Fruit fly (Drosophila melanogaster) whole organism, embryonic: ENCODE data around the gene CG4476.

Source experiments
- Abd-B ChIP-seq: fragments of 200-800 bp; sonication (Bioruptor generic); optimal IDR thresholded peaks from 2 replicates; lab custom pipeline; 2018; ENCODE audit warnings: missing biosample characterization, mild to moderate bottlenecking, missing genetic modification characterization, moderate library complexity
- Bgb ChIP-seq: fragments of 200-800 bp; sonication (Bioruptor generic); IDR thresholded peaks from 2 replicates; pipeline ENCODE4 v1.3.6; 2022; ENCODE audit warnings: missing biosample characterization, missing genetic modification characterization; ENCODE audit not compliant: partially characterized antibody
- CG13287 ChIP-seq: fragments of 200-800 bp; sonication (Bioruptor generic); IDR thresholded peaks from 2 replicates; pipeline ENCODE4 v1.3.6; 2022; ENCODE audit warnings: missing biosample characterization, missing genetic modification characterization; ENCODE audit not compliant: partially characterized antibody
- CG13894 ChIP-seq: fragments of 200-800 bp; sonication (Bioruptor generic); optimal IDR thresholded peaks from 3 replicates; lab custom pipeline; 2018; ENCODE audit warnings: missing biosample characterization, mild to moderate bottlenecking, missing genetic modification characterization, moderate library complexity
- CG15011 ChIP-seq: fragments of 200-800 bp; sonication (Bioruptor generic); optimal IDR thresholded peaks from 3 replicates; lab custom pipeline; 2018; ENCODE audit warnings: missing biosample characterization, mild to moderate bottlenecking, missing genetic modification characterization
- CG15601 ChIP-seq: fragments of 200-800 bp; sonication (Bioruptor generic); optimal IDR thresholded peaks from 3 replicates; lab custom pipeline; 2019; ENCODE audit warnings: missing biosample characterization, mild to moderate bottlenecking, missing genetic modification characterization, moderate library complexity
- CG16813 ChIP-seq: fragments of 200-800 bp; sonication (Bioruptor generic); IDR thresholded peaks from 3 replicates; pipeline ENCODE4 v1.3.6; 2022; ENCODE audit warnings: missing biosample characterization, missing genetic modification characterization; ENCODE audit not compliant: partially characterized antibody
- CG18011 ChIP-seq: fragments of 200-800 bp; sonication (Bioruptor generic); optimal IDR thresholded peaks from 2 replicates; lab custom pipeline; 2017; ENCODE audit warnings: missing biosample characterization, missing genetic modification characterization, mild to moderate bottlenecking, moderate library complexity, missing genotype
- CG18599 ChIP-seq: fragments of 200-800 bp; sonication (Bioruptor generic); optimal IDR thresholded peaks from 3 replicates; lab custom pipeline; 2017; ENCODE audit warnings: missing biosample characterization, missing genetic modification characterization, mild to moderate bottlenecking, moderate library complexity, missing genetic modification reagents
- CG33557 ChIP-seq: fragments of 200-800 bp; sonication (Bioruptor generic); optimal IDR thresholded peaks from 2 replicates; lab custom pipeline; 2019; ENCODE audit warnings: missing biosample characterization, mild to moderate bottlenecking, missing genetic modification characterization, moderate library complexity
- CG3726 ChIP-seq: fragments of 200-800 bp; sonication (Bioruptor generic); IDR thresholded peaks from 3 replicates; pipeline ENCODE4, ENCODE4 v1.3.6; 2022; ENCODE audit warnings: missing biosample characterization, missing genetic modification characterization
- CG42726 ChIP-seq: fragments of 200-800 bp; sonication (Bioruptor generic); IDR thresholded peaks from 2 replicates; pipeline ENCODE4 v1.3.6; 2022; ENCODE audit warnings: missing biosample characterization, missing genetic modification characterization; ENCODE audit not compliant: partially characterized antibody
- CG8478 ChIP-seq: fragments of >200 bp; optimal IDR thresholded peaks from 2 replicates; lab custom pipeline; 2018
- CoRest ChIP-seq: fragments of 200-800 bp; sonication (Bioruptor generic); optimal IDR thresholded peaks from 3 replicates; lab custom pipeline; 2018; ENCODE audit warnings: missing biosample characterization, mild to moderate bottlenecking, missing genetic modification characterization, moderate library complexity
- Deaf1 ChIP-seq: fragments of 200-800 bp; optimal IDR thresholded peaks from 3 replicates; lab custom pipeline; 2019; ENCODE audit warnings: missing biosample characterization, mild to moderate bottlenecking, missing genetic modification characterization, moderate library complexity
- E2f2 ChIP-seq: fragments of 200-800 bp; sonication (Bioruptor generic); IDR thresholded peaks from 2 replicates; pipeline ENCODE4 v1.3.6; 2022; ENCODE audit warnings: missing biosample characterization, missing genetic modification characterization
- Ets65A ChIP-seq: fragments of 200-800 bp; sonication (Bioruptor generic); peaks from one replicate; lab custom pipeline; 2016; ENCODE audit warnings: missing biosample characterization, missing genetic modification characterization
- Ets97D ChIP-seq: fragments of 200-800 bp; sonication (Bioruptor generic); optimal IDR thresholded peaks from 3 replicates; lab custom pipeline; 2016; ENCODE audit warnings: missing biosample characterization, missing genetic modification characterization
- HmgD ChIP-seq: fragments of 200-800 bp; sonication (Bioruptor generic); optimal IDR thresholded peaks from 3 replicates; lab custom pipeline; 2016; ENCODE audit warnings: missing biosample characterization, missing genetic modification characterization
- HmgZ ChIP-seq: fragments of 200-800 bp; sonication (Bioruptor generic); optimal IDR thresholded peaks from 2 replicates; lab custom pipeline; 2018; ENCODE audit warnings: missing biosample characterization, mild to moderate bottlenecking, missing genetic modification characterization
- Jarid2 ChIP-seq: fragments of 200-800 bp; sonication (Bioruptor generic); optimal IDR thresholded peaks from 3 replicates; lab custom pipeline; 2017; ENCODE audit warnings: mild to moderate bottlenecking, missing biosample characterization, missing genetic modification reagents, missing genetic modification characterization
- Lhr ChIP-seq: fragments of 200-800 bp; sonication (Bioruptor generic); optimal IDR thresholded peaks from 3 replicates; lab custom pipeline; 2017; ENCODE audit warnings: mild to moderate bottlenecking, missing biosample characterization, missing genetic modification reagents, missing genetic modification characterization
- Myb ChIP-seq: fragments of 200-800 bp; sonication (Bioruptor generic); optimal IDR thresholded peaks from 2 replicates; lab custom pipeline; 2016; ENCODE audit warnings: missing biosample characterization, missing genetic modification characterization
- NC2β ChIP-seq: fragments of 200-800 bp; sonication (Bioruptor generic); optimal IDR thresholded peaks from 2 replicates; lab custom pipeline; 2016; ENCODE audit warnings: missing biosample characterization, missing genetic modification characterization
- Opbp ChIP-seq: fragments of 200-800 bp; sonication (Bioruptor generic); IDR thresholded peaks from 3 replicates; pipeline ENCODE4 v1.3.6; 2022; ENCODE audit warnings: missing biosample characterization, missing genetic modification characterization; ENCODE audit not compliant: partially characterized antibody
- Rfx ChIP-seq: fragments of 200-800 bp; sonication (Bioruptor generic); IDR thresholded peaks from 2 replicates; pipeline ENCODE4 v1.3.6; 2022; ENCODE audit warnings: missing biosample characterization, missing genetic modification characterization
- Sin3A ChIP-seq: fragments of >200 bp; optimal IDR thresholded peaks from 2 replicates; lab custom pipeline; 2018
- Xbp1 ChIP-seq: fragments of 200-800 bp; sonication (Bioruptor generic); optimal IDR thresholded peaks from 3 replicates; lab custom pipeline; 2016; ENCODE audit warnings: missing biosample characterization, mild to moderate bottlenecking, missing genetic modification characterization
- ab ChIP-seq: fragments of 200-800 bp; sonication (Bioruptor generic); optimal IDR thresholded peaks from 2 replicates; lab custom pipeline; 2016; ENCODE audit warnings: missing biosample characterization, missing genetic modification characterization
- abd-A ChIP-seq: fragments of 200-800 bp; sonication (Bioruptor generic); optimal IDR thresholded peaks from 3 replicates; lab custom pipeline; 2019; ENCODE audit warnings: missing biosample characterization, mild to moderate bottlenecking, missing genetic modification characterization, moderate library complexity
- ash1 ChIP-seq: fragments of 200-800 bp; sonication (Bioruptor generic); optimal IDR thresholded peaks from 2 replicates; lab custom pipeline; 2018; ENCODE audit warnings: missing biosample characterization, mild to moderate bottlenecking, missing genetic modification characterization
- bab2 ChIP-seq: fragments of 200-800 bp; sonication (Bioruptor generic); optimal IDR thresholded peaks from 2 replicates; lab custom pipeline; 2016; ENCODE audit warnings: missing biosample characterization, missing genetic modification characterization
- chinmo ChIP-seq: fragments of 200-800 bp; sonication (Bioruptor generic); IDR thresholded peaks from 4 replicates; pipeline ENCODE4 v1.3.6; 2022; ENCODE audit warnings: missing biosample characterization, missing genetic modification characterization; ENCODE audit not compliant: partially characterized antibody
- ftz-f1 ChIP-seq: fragments of 200-800 bp; sonication (Bioruptor generic); optimal IDR thresholded peaks from 2 replicates; lab custom pipeline; 2016; ENCODE audit warnings: missing biosample characterization, missing genetic modification characterization
- knrl ChIP-seq: fragments of 200-800 bp; sonication (Bioruptor generic); IDR thresholded peaks from 3 replicates; pipeline ENCODE4 v1.3.6; 2022; ENCODE audit warnings: missing biosample characterization, missing genetic modification characterization; ENCODE audit not compliant: partially characterized antibody
- pho ChIP-seq: fragments of 200-800 bp; sonication (Bioruptor generic); optimal IDR thresholded peaks from 2 replicates; lab custom pipeline; 2016; ENCODE audit warnings: missing biosample characterization, missing genetic modification characterization
- prd ChIP-seq, 3 experiments: fragments of >200 bp in 2 of 3; fragments of 200-800 bp in 1 of 3; sonication (Bioruptor generic) in 1 of 3; optimal IDR thresholded peaks in 2 of 3; IDR thresholded peaks in 1 of 3; 2 replicates in 2 of 3; 3 replicates in 1 of 3; pipeline versions ENCODE4 v1.3.6 to Lab custom; 2017 to 2022; ENCODE audit warnings: missing biosample characterization in 1 of 3, missing genetic modification characterization in 1 of 3
- slbo ChIP-seq: fragments of 200-800 bp; sonication (Bioruptor generic); IDR thresholded peaks from 2 replicates; pipeline ENCODE4 v1.3.6; 2022; ENCODE audit warnings: missing biosample characterization, missing genetic modification characterization
- sob ChIP-seq: fragments of 200-800 bp; sonication (Bioruptor generic); IDR thresholded peaks from 2 replicates; pipeline ENCODE4 v1.3.6; 2022; ENCODE audit warnings: missing biosample characterization, missing genetic modification characterization
- stwl ChIP-seq: fragments of 200-800 bp; sonication (Bioruptor generic); optimal IDR thresholded peaks from 3 replicates; lab custom pipeline; 2018; ENCODE audit warnings: missing biosample characterization, mild to moderate bottlenecking, missing genetic modification characterization, moderate library complexity
- sug ChIP-seq: fragments of 200-800 bp; optimal IDR thresholded peaks from 2 replicates; lab custom pipeline; 2019; ENCODE audit warnings: missing biosample characterization, mild to moderate bottlenecking, missing genetic modification characterization, moderate library complexity
- vvl ChIP-seq: fragments of 200-800 bp; sonication (Bioruptor generic); IDR thresholded peaks from 2 replicates; pipeline ENCODE4 v1.3.6; 2022; ENCODE audit warnings: missing biosample characterization, missing genetic modification characterization
- wor ChIP-seq: fragments of 200-800 bp; sonication (Bioruptor generic); IDR thresholded peaks from 2 replicates; pipeline ENCODE4 v1.3.6; 2022; ENCODE audit warnings: missing biosample characterization, missing genetic modification characterization

Gene CG4476

dm6 chr3L:9211302-9211930, at the start of gene CG4476:
TSS of gene CG4476 (plus strand) at chr3L:9211880.
- TF ChIP-seq knrl (GFP tag; lab: Robert Waterston, UW): peak; percentile 34; the same call in 2 of the 3 replicates
- peak; percentile 91 for TF ChIP-seq stwl
- peak; percentile 44 for TF ChIP-seq Abd-B (GFP tag; lab: Kevin White, UChicago)
- peak; percentile 64 for TF ChIP-seq CG15601 (tag; lab: Kevin White, UChicago)
- TF ChIP-seq Rfx: peak; percentile 38; the same call in 1 of the 2 replicates
- TF ChIP-seq bab2: no peak
- no peak for TF ChIP-seq HmgD
- TF ChIP-seq CG13287: peak; percentile 38; the same call in 1 of the 2 replicates
- TF ChIP-seq Ets65A (GFP tag; lab: Kevin White, UChicago): peak; percentile 89
- no peak for TF ChIP-seq Sin3A (lab: Kevin White, UChicago)
- TF ChIP-seq CG18011 (GFP tag; lab: Kevin White, UChicago): peak; percentile 99
- TF ChIP-seq Bgb (GFP tag; lab: Robert Waterston, UW): 0 out of 2 replicates have a peak, but pooled peaks have one; percentile 13
- no peak for TF ChIP-seq pho
- TF ChIP-seq wor (GFP tag; lab: Robert Waterston, UW): no peak
- peak; percentile 44; the same call in 1 of the 2 replicates for TF ChIP-seq vvl (GFP tag; lab: Robert Waterston, UW)
- TF ChIP-seq sob (GFP tag; lab: Robert Waterston, UW): peak; percentile 18; the same call in 1 of the 2 replicates
- peak; percentile 92 for TF ChIP-seq Myb
- TF ChIP-seq slbo (GFP tag; lab: Robert Waterston, UW): peak; percentile 18; the same call in 1 of the 2 replicates
- TF ChIP-seq CG16813 (GFP tag; lab: Robert Waterston, UW): peak; percentile 44; the same call in 2 of the 3 replicates
- TF ChIP-seq Ets97D: peak; percentile 15
- TF ChIP-seq Lhr (GFP tag; lab: Kevin White, UChicago): peak; percentile 15
- TF ChIP-seq ftz-f1: no peak
- peak; percentile 4 for TF ChIP-seq Jarid2
- TF ChIP-seq HmgZ (tag; lab: Kevin White, UChicago): peak; percentile 8
- TF ChIP-seq CG3726 (GFP tag; lab: Robert Waterston, UW): no peak
- no peak for TF ChIP-seq prd (optimal IDR thresholded peaks at IDR 0.05; lab: Kevin White, UChicago)
- 0 out of 3 replicates have a peak, but pooled peaks have one; percentile 30 for TF ChIP-seq prd (GFP tag; IDR thresholded peaks at IDR 0.05; lab: Robert Waterston, UW)
- peak; percentile 26; the same call in 1 of the 2 replicates for TF ChIP-seq E2f2 (GFP tag; lab: Robert Waterston, UW)
- TF ChIP-seq ash1 (GFP tag; lab: Kevin White, UChicago): no peak
- TF ChIP-seq Opbp (GFP tag; lab: Robert Waterston, UW): 0 out of 3 replicates have a peak, but pooled peaks have one; percentile 13
- TF ChIP-seq CoRest: peak; percentile 7
- TF ChIP-seq Xbp1: peak; percentile 0
- 0 out of 4 replicates have a peak, but pooled peaks have one; percentile 13 for TF ChIP-seq chinmo (GFP tag; lab: Robert Waterston, UW)

dm6 chr3L:9182053-9182572, 29.6 kb upstream of the CG4476 start, which contains the start of gene Rdl:
TSS of gene Rdl (minus strand) at chr3L:9182149.
- TF ChIP-seq ab (no peak), abd-A (tag; lab: Kevin White, UChicago) (peak; percentile 53), CG15011 (GFP tag; lab: Kevin White, UChicago) (no peak), Deaf1 (tag; lab: Kevin White, UChicago) (peak; percentile 96), CG13894 (tag; lab: Kevin White, UChicago) (peak; percentile 99), CG18599 (peak; percentile 4), chinmo (GFP tag; lab: Robert Waterston, UW) (0 out of 4 replicates have a peak, but pooled peaks have one; percentile 17), NC2β (GFP tag; lab: Kevin White, UChicago) (no peak), sug (no peak), CG33557 (no peak), CG42726 (GFP tag; lab: Robert Waterston, UW) (no peak), CG8478 (lab: Kevin White, UChicago) (peak; percentile 27)
- TF ChIP-seq, all 482 proteins: peak for 6
